Fruit fly (Drosophila melanogaster): Measurements from ENCODE around the gene KaiR1D.

The KaiR1D gene

DNA sequence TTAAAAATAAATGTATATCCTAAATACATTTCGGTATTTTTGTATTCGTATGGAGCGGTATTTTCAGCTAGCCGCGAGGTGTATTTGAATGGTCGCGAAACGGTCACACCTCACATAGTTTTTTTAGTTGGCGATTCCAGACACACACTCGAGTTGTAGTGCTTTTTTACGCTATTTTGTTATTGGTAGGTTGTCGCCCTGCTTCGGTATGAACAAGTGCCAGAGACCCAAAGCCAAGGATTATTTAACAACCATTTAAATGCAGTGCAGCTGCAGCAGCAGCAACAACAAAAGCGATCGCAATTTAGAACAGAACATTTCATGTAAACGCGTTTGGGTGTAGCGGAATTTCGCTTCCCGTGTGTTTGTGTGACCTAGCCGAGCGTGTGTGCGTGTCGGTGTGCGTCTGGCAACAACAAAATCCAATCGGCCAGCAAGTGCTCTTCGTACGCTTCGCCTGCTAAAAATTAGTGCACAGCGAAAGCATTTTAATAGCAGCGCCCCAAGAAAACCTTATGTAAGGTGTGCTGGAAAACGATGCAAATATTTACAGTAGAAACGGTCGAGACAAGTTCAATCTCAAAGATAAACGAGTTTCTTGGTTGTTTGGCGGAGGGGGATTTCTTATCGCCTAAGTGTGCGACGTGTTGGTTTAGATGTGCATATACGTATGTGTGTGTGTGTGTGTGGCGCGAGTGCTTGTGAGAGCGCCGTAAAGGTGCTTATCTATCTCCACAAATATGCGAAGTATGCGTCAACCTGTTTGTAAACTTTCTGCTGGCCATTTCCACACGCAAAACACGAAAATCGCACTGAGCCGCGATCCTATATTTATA lies 33.1 kb downstream of the KaiR1D start, which contains the start of gene Synd (continued):
- TF ChIP-seq Hr51 (GFP tag; optimal IDR thresholded peaks at IDR 0.05) (peak in 1 of 2 experiments; percentile 9), CG12299 (tag; optimal IDR thresholded peaks at IDR 0.05) (no peak), CG9817 (tag; optimal IDR thresholded peaks at IDR 0.05) (no peak), usp (GFP tag; optimal IDR thresholded peaks at IDR 0.05) (no peak), rib (GFP tag; IDR thresholded peaks at IDR 0.05) (no peak; the same call in 1 of the 2 replicates), ro (GFP tag; IDR thresholded peaks at IDR 0.05) (no peak), sim (GFP tag; IDR thresholded peaks at IDR 0.05) (no peak), CG9797 (GFP tag; optimal IDR thresholded peaks at IDR 0.05) (peak; percentile 85), ara (GFP tag; IDR thresholded peaks at IDR 0.05) (no peak), CG4854 (GFP tag; optimal IDR thresholded peaks at IDR 0.05) (no peak), Lhr (GFP tag; optimal IDR thresholded peaks at IDR 0.05) (peak; percentile 10), Dfd (GFP tag; optimal IDR thresholded peaks at IDR 0.05) (no peak), CG8478 (optimal IDR thresholded peaks at IDR 0.05) (peak; percentile 84), CG5245 (GFP tag; optimal IDR thresholded peaks at IDR 0.05) (no peak), gem (tag; optimal IDR thresholded peaks at IDR 0.05) (peak; percentile 5), CG3995 (GFP tag; optimal IDR thresholded peaks at IDR 0.05) (peak; percentile 23), CG31388 (GFP tag; optimal IDR thresholded peaks at IDR 0.05) (no peak), CG9609 (GFP tag; optimal IDR thresholded peaks at IDR 0.05) (no peak), Sin3A (optimal IDR thresholded peaks at IDR 0.05) (peak; percentile 23), HmgD (GFP tag; optimal IDR thresholded peaks at IDR 0.05) (no peak), CG1529 (GFP tag; optimal IDR thresholded peaks at IDR 0.05) (no peak), Pdp1 (GFP tag; optimal IDR thresholded peaks at IDR 0.05) (peak in 1 of 2 experiments; percentile 91), CG4282 (GFP tag; optimal IDR thresholded peaks at IDR 0.05) (peak; percentile 17), Oaz (GFP tag; IDR thresholded peaks at IDR 0.05) (no peak), CG15696 (tag; optimal IDR thresholded peaks at IDR 0.05) (no peak), CG7745 (tag; optimal IDR thresholded peaks at IDR 0.05) (no peak), chn (GFP tag; optimal IDR thresholded peaks at IDR 0.05) (no peak), CG30403 (GFP tag; optimal IDR thresholded peaks at IDR 0.05) (no peak), Rx (GFP tag; IDR thresholded peaks at IDR 0.05) (0 out of 2 replicates have a peak, but pooled peaks have one; percentile 23), tll (GFP tag; optimal IDR thresholded peaks at IDR 0.05) (no peak), CG9727 (GFP tag; optimal IDR thresholded peaks at IDR 0.05) (no peak), Spps (tag; optimal IDR thresholded peaks at IDR 0.05) (no peak), ind (GFP tag; optimal IDR thresholded peaks at IDR 0.05) (no peak), CHES-1-like (GFP tag; optimal IDR thresholded peaks at IDR 0.05) (peak; percentile 25), CG30431 (GFP tag; optimal IDR thresholded peaks at IDR 0.05) (no peak), sug (tag; optimal IDR thresholded peaks at IDR 0.05) (peak; percentile 18), ken (GFP tag; IDR thresholded peaks at IDR 0.05) (no peak), CoRest (tag; optimal IDR thresholded peaks at IDR 0.05) (no peak), CG11723 (GFP tag; optimal IDR thresholded peaks at IDR 0.05) (no peak), p53 (GFP tag; optimal IDR thresholded peaks at IDR 0.05) (no peak), CG1792 (GFP tag; optimal IDR thresholded peaks at IDR 0.05) (no peak), B-H2 (GFP tag; optimal IDR thresholded peaks at IDR 0.05) (peak; percentile 2), wdn (GFP tag; IDR thresholded peaks at IDR 0.05) (no peak), kni (GFP tag; optimal IDR thresholded peaks at IDR 0.05) (peak; percentile 71), ATbp (GFP tag; optimal IDR thresholded peaks at IDR 0.05) (no peak), CG4730 (GFP tag; IDR thresholded peaks at IDR 0.05) (no peak), sens-2 (GFP tag; IDR thresholded peaks at IDR 0.05) (no peak), Lpt (GFP tag; optimal IDR thresholded peaks at IDR 0.05) (no peak), luna (GFP tag; optimal IDR thresholded peaks at IDR 0.05) (no peak), row (GFP tag; IDR thresholded peaks at IDR 0.05) (peak; percentile 46; the same call in 2 of the 3 replicates), Mrtf (GFP tag; IDR thresholded peaks at IDR 0.05) (no peak)

Measured in whole organism, embryonic.